Fruit fly (Drosophila melanogaster) whole organism, wandering third instar larva: ENCODE measurements around the gene Vps13D.

Source experiments
- Abd-B ChIP-seq: fragments of >200 bp; optimal IDR thresholded peaks from 2 replicates; lab custom pipeline; 2017; ENCODE audit warnings: missing biosample characterization, missing genetic modification characterization
- CG32264 ChIP-seq: fragments of 200-800 bp; sonication (Bioruptor generic); optimal IDR thresholded peaks from 2 replicates; lab custom pipeline; 2016; ENCODE audit warnings: missing biosample characterization, missing genetic modification characterization
- CG9705 ChIP-seq: fragments of 200-800 bp; sonication (Bioruptor generic); optimal IDR thresholded peaks from 2 replicates; lab custom pipeline; 2018; ENCODE audit warnings: missing biosample characterization, mild to moderate bottlenecking, missing genetic modification characterization
- CrebA ChIP-seq: fragments of 200-800 bp; sonication (Bioruptor generic); optimal IDR thresholded peaks from 2 replicates; lab custom pipeline; 2016; ENCODE audit warnings: missing biosample characterization, mild to moderate bottlenecking, missing genetic modification characterization, borderline replicate concordance
- Dfd ChIP-seq: fragments of >200 bp; optimal IDR thresholded peaks from 2 replicates; lab custom pipeline; 2017; ENCODE audit warnings: missing biosample characterization, missing genetic modification characterization
- Dif ChIP-seq: fragments of 200-275, 200-300 bp; sonication (Bioruptor generic); optimal IDR thresholded peaks from 2 replicates; lab custom pipeline; 2018; ENCODE audit warnings: missing biosample characterization, missing genetic modification characterization; ENCODE audit not compliant: partially characterized antibody
- GATAd ChIP-seq: sonication (Bioruptor generic); optimal IDR thresholded peaks from 2 replicates; lab custom pipeline; 2016; ENCODE audit warnings: missing biosample characterization, missing genetic modification characterization
- HLH106 ChIP-seq: fragments of 200-800 bp; optimal IDR thresholded peaks from 3 replicates; lab custom pipeline; 2019; ENCODE audit warnings: missing biosample characterization, mild to moderate bottlenecking, missing genetic modification characterization, moderate library complexity
- Hnf4 ChIP-seq: fragments of 200-800 bp; sonication (Bioruptor generic); optimal IDR thresholded peaks from 2 replicates; lab custom pipeline; 2016; ENCODE audit warnings: missing biosample characterization, mild to moderate bottlenecking, missing genetic modification characterization
- Hr78 ChIP-seq: fragments of >200 bp; optimal IDR thresholded peaks from 2 replicates; lab custom pipeline; 2017; ENCODE audit warnings: missing biosample characterization, missing genetic modification characterization
- Hr83 ChIP-seq: fragments of 200-300 bp; sonication (Bioruptor generic); optimal IDR thresholded peaks from 2 replicates; lab custom pipeline; 2016; ENCODE audit warnings: missing biosample characterization, mild to moderate bottlenecking, missing genetic modification characterization, moderate library complexity; ENCODE audit not compliant: poor library complexity, severe bottlenecking
- Jra ChIP-seq: sonication (Bioruptor generic); optimal IDR thresholded peaks from 2 replicates; lab custom pipeline; 2016; ENCODE audit warnings: missing biosample characterization, missing genetic modification characterization
- Mio ChIP-seq: sonication (Bioruptor generic); optimal IDR thresholded peaks from 2 replicates; lab custom pipeline; 2016; ENCODE audit warnings: missing biosample characterization, missing genetic modification characterization
- Myc ChIP-seq: fragments of >200 bp; optimal IDR thresholded peaks from 2 replicates; lab custom pipeline; 2017
- N ChIP-seq: fragments of >200 bp; optimal IDR thresholded peaks from 2 replicates; lab custom pipeline; 2018; ENCODE audit warnings: missing biosample characterization, missing external identifiers, missing genetic modification characterization
- OdsH ChIP-seq: fragments of 200-800 bp; sonication (Bioruptor generic); optimal IDR thresholded peaks from 2 replicates; lab custom pipeline; 2016; ENCODE audit warnings: missing biosample characterization, mild to moderate bottlenecking, missing genetic modification characterization
- Rel ChIP-seq, 2 experiments: fragments of 200-800 bp; sonication (Bioruptor generic) in 1 of 2; optimal IDR thresholded peaks; 2 replicates in 1 of 2; 3 replicates in 1 of 2; lab custom pipeline; 2016 to 2019; ENCODE audit warnings: mild to moderate bottlenecking in 2 of 2, missing biosample characterization in 2 of 2, missing genetic modification characterization in 2 of 2, moderate library complexity in 1 of 2
- Sp1 ChIP-seq: fragments of 200-800 bp; sonication (Bioruptor generic); optimal IDR thresholded peaks from 3 replicates; lab custom pipeline; 2019; ENCODE audit warnings: missing biosample characterization, mild to moderate bottlenecking, missing genetic modification characterization, moderate library complexity
- Vsx2 ChIP-seq: fragments of 200-300, 225-300 bp; sonication (Bioruptor generic); optimal IDR thresholded peaks from 2 replicates; lab custom pipeline; 2018; ENCODE audit warnings: missing biosample characterization, missing genetic modification characterization; ENCODE audit not compliant: partially characterized antibody
- br ChIP-seq: fragments of 200-800 bp; sonication (Bioruptor generic); optimal IDR thresholded peaks from 2 replicates; lab custom pipeline; 2016; ENCODE audit warnings: missing biosample characterization, missing genetic modification characterization
- brk ChIP-seq: fragments of 200-800 bp; sonication (Bioruptor generic); optimal IDR thresholded peaks from 2 replicates; lab custom pipeline; 2016; ENCODE audit warnings: missing biosample characterization, mild to moderate bottlenecking, missing genetic modification characterization
- dl ChIP-seq, 2 experiments: fragments of 175-275, 200-275 bp in 1 of 2; fragments of 200-275 bp in 1 of 2; sonication (Bioruptor generic); optimal IDR thresholded peaks; lab custom pipeline; 2018; ENCODE audit warnings: mild to moderate bottlenecking in 2 of 2, missing biosample characterization in 2 of 2, missing genetic modification characterization in 2 of 2, moderate library complexity in 2 of 2; ENCODE audit not compliant: partially characterized antibody in 2 of 2, insufficient read depth in 1 of 2
- dmrt93B ChIP-seq: fragments of 200-800 bp; sonication (Bioruptor generic); optimal IDR thresholded peaks from 2 replicates; lab custom pipeline; 2018; ENCODE audit warnings: missing biosample characterization, mild to moderate bottlenecking, missing genetic modification characterization
- dsf ChIP-seq: sonication (Bioruptor generic); optimal IDR thresholded peaks from 2 replicates; lab custom pipeline; 2016; ENCODE audit warnings: missing biosample characterization, missing genetic modification characterization, borderline replicate concordance
- ey ChIP-seq: fragments of 200-800 bp; sonication (Bioruptor generic); optimal IDR thresholded peaks from 2 replicates; lab custom pipeline; 2016; ENCODE audit warnings: missing biosample characterization, missing genetic modification characterization
- foxo ChIP-seq, 2 experiments: fragments of 200-800 bp; sonication (Bioruptor generic); optimal IDR thresholded peaks; 2 replicates in 1 of 2; 3 replicates in 1 of 2; lab custom pipeline; 2016 to 2017; ENCODE audit warnings: missing biosample characterization in 2 of 2, missing genetic modification characterization in 2 of 2
- fru ChIP-seq: fragments of 200-800 bp; sonication (Bioruptor generic); optimal IDR thresholded peaks from 3 replicates; lab custom pipeline; 2016; ENCODE audit warnings: missing biosample characterization, mild to moderate bottlenecking, missing genetic modification characterization
- h ChIP-seq: fragments of 200-800 bp; sonication (Bioruptor generic); optimal IDR thresholded peaks from 3 replicates; lab custom pipeline; 2016; ENCODE audit warnings: missing biosample characterization, mild to moderate bottlenecking, missing genetic modification characterization
- jim ChIP-seq: fragments of 175-275, 200-325 bp; sonication (Bioruptor generic); optimal IDR thresholded peaks from 2 replicates; lab custom pipeline; 2016; ENCODE audit warnings: missing biosample characterization, mild to moderate bottlenecking, missing genetic modification characterization
- lola ChIP-seq: fragments of >200 bp; optimal IDR thresholded peaks from 2 replicates; lab custom pipeline; 2017; ENCODE audit warnings: missing biosample characterization, missing genetic modification characterization
- pan ChIP-seq: fragments of >200 bp; optimal IDR thresholded peaks from 2 replicates; lab custom pipeline; 2017
- psq ChIP-seq: fragments of 200-800 bp; sonication (Bioruptor generic); optimal IDR thresholded peaks from 3 replicates; lab custom pipeline; 2017; ENCODE audit warnings: missing biosample characterization, mild to moderate bottlenecking, missing genetic modification characterization, moderate library complexity
- rgr ChIP-seq: fragments of 200-800 bp; sonication (Bioruptor generic); optimal IDR thresholded peaks from 3 replicates; lab custom pipeline; 2016; ENCODE audit warnings: missing biosample characterization, mild to moderate bottlenecking, missing genetic modification characterization
- sage ChIP-seq: fragments of 200-800 bp; sonication (Bioruptor generic); optimal IDR thresholded peaks from 2 replicates; lab custom pipeline; 2016; ENCODE audit warnings: missing biosample characterization, mild to moderate bottlenecking, missing genetic modification characterization
- sv ChIP-seq: fragments of 200-800 bp; sonication (Bioruptor generic); optimal IDR thresholded peaks from 3 replicates; lab custom pipeline; 2016; ENCODE audit warnings: missing biosample characterization, missing genetic modification characterization
- tai ChIP-seq: sonication (Bioruptor generic); optimal IDR thresholded peaks from 2 replicates; lab custom pipeline; 2016; ENCODE audit warnings: missing biosample characterization, missing genetic modification characterization
- usp ChIP-seq: fragments of >200 bp; optimal IDR thresholded peaks from 2 replicates; lab custom pipeline; 2017; ENCODE audit warnings: missing biosample characterization, missing genetic modification characterization
- woc ChIP-seq: sonication (Bioruptor generic); optimal IDR thresholded peaks from 2 replicates; lab custom pipeline; 2016; ENCODE audit warnings: missing biosample characterization, mild to moderate bottlenecking, missing genetic modification characterization

Gene Vps13D

dm6 chr3L:12790783-12791678 lies 36.2 kb downstream of the Vps13D start (continued):
- peak; percentile 69 to 82 for TF ChIP-seq dl (GFP tag; optimal IDR thresholded peaks at IDR 0.05; lab: Kevin White, UChicago; ENCODE audit: insufficient read depth in 1 of 2, partially characterized antibody in 2 of 2)
- TF ChIP-seq sage: no peak
- TF ChIP-seq psq: no peak
- peak; percentile 48 for TF ChIP-seq CrebA (GFP tag; lab: Kevin White, UChicago)
- TF ChIP-seq lola (GFP tag; lab: Kevin White, UChicago): no peak
- no peak for TF ChIP-seq ey
- TF ChIP-seq brk (GFP tag; lab: Kevin White, UChicago): no peak
- TF ChIP-seq CG32264 (GFP tag; lab: Kevin White, UChicago): no peak
- no peak for TF ChIP-seq sv (GFP tag; lab: Kevin White, UChicago)
- no peak for TF ChIP-seq Abd-B
- TF ChIP-seq rgr: no peak

- TF ChIP-seq Hnf4 (GFP tag; lab: Kevin White, UChicago): peak; percentile 22
- TF ChIP-seq Hr83 (GFP tag; lab: Kevin White, UChicago): no peak
These were observed 36.9 kb downstream of the Vps13D start for dm6 chr3L:12791679-12792229.

dm6 chr3L:12792933-12793448 lies 38.1 kb downstream of the Vps13D start:
- TF ChIP-seq HLH106 (peak; percentile 92), brk (GFP tag; lab: Kevin White, UChicago) (peak; percentile 56), sage (peak; percentile 14), OdsH (GFP tag; lab: Kevin White, UChicago) (peak; percentile 85), Hr83 (GFP tag; lab: Kevin White, UChicago) (no peak), Hnf4 (GFP tag; lab: Kevin White, UChicago) (peak; percentile 73), CrebA (GFP tag; lab: Kevin White, UChicago) (no peak), Mio (GFP tag; lab: Kevin White, UChicago) (no peak), foxo (GFP tag; optimal IDR thresholded peaks at IDR 0.05; lab: Kevin White, UChicago) (peak in 1 of 2 experiments; percentile 90), jim (no peak), Dif (GFP tag; lab: Kevin White, UChicago) (no peak), CG9705 (GFP tag; lab: Kevin White, UChicago) (peak; percentile 75), usp (GFP tag; lab: Kevin White, UChicago) (no peak), Hr78 (GFP tag; lab: Kevin White, UChicago) (no peak), GATAd (GFP tag; lab: Kevin White, UChicago) (peak; percentile 20), rgr (peak; percentile 85), tai (GFP tag; lab: Kevin White, UChicago) (peak; percentile 62), CG32264 (GFP tag; lab: Kevin White, UChicago) (peak; percentile 47), fru (GFP tag; lab: Kevin White, UChicago) (peak; percentile 91), dsf (peak; percentile 37), lola (GFP tag; lab: Kevin White, UChicago) (no peak), woc (GFP tag; lab: Kevin White, UChicago) (peak; percentile 93), Dfd (GFP tag; lab: Kevin White, UChicago) (no peak), br (GFP tag; lab: Kevin White, UChicago) (peak; percentile 82), ey (peak; percentile 86), N (GFP tag; lab: Kevin White, UChicago) (no peak), Myc (no peak), dmrt93B (GFP tag; lab: Kevin White, UChicago) (no peak), psq (peak; percentile 83), Rel (GFP tag; optimal IDR thresholded peaks at IDR 0.05; lab: Kevin White, UChicago) (peak; percentile 52), Rel (tag; optimal IDR thresholded peaks at IDR 0.05; lab: Kevin White, UChicago) (peak; percentile 74), dl (GFP tag; optimal IDR thresholded peaks at IDR 0.05; lab: Kevin White, UChicago; ENCODE audit: insufficient read depth in 1 of 2, partially characterized antibody in 2 of 2) (no peak), pan (lab: Kevin White, UChicago) (no peak), Abd-B (no peak), Vsx2 (GFP tag; lab: Kevin White, UChicago) (no peak), Sp1 (peak; percentile 93), sv (GFP tag; lab: Kevin White, UChicago) (peak; percentile 44), h (peak; percentile 90), Jra (GFP tag; lab: Kevin White, UChicago) (peak; percentile 66)
- TF ChIP-seq, all 38 proteins: peak for 22
